Worm (Caenorhabditis elegans) whole organism, mixed stage, embryonic: ENCODE measurements around the gene Y43F8A.2.

Source experiments
- ceh-43 ChIP-seq: fragments of 200-800 bp; sonication (Bioruptor generic); optimal IDR thresholded peaks from 2 replicates; lab custom pipeline; 2018; ENCODE audit warnings: mild to moderate bottlenecking, missing genetic modification characterization, moderate library complexity, missing compliant biosample characterization
- ces-1 ChIP-seq: fragments of 150-350 bp; optimal IDR thresholded peaks from 2 replicates; lab custom pipeline; 2014; ENCODE audit warnings: missing biosample characterization, missing genetic modification reagents, missing genetic modification characterization
- flh-1 ChIP-seq: fragments of 200-800 bp; sonication (Bioruptor generic); optimal IDR thresholded peaks from 2 replicates; lab custom pipeline; 2018; ENCODE audit warnings: mild to moderate bottlenecking, missing genetic modification characterization, moderate library complexity, missing compliant biosample characterization
- mab-5 ChIP-seq: fragments of 150-350 bp; optimal IDR thresholded peaks from 2 replicates; lab custom pipeline; 2014; ENCODE audit warnings: missing biosample characterization, missing genetic modification characterization
- nhr-12 ChIP-seq: fragments of 150-350 bp; optimal IDR thresholded peaks from 2 replicates; lab custom pipeline; 2014; ENCODE audit warnings: missing biosample characterization, missing genetic modification characterization
- nhr-2 ChIP-seq: fragments of 150-350 bp; optimal IDR thresholded peaks from 2 replicates; lab custom pipeline; 2014; ENCODE audit warnings: missing biosample characterization, missing genetic modification characterization
- nhr-28 ChIP-seq: fragments of 150-350 bp; optimal IDR thresholded peaks from 2 replicates; lab custom pipeline; 2014; ENCODE audit warnings: missing biosample characterization, missing genetic modification characterization
- nhr-76 ChIP-seq: sonication (generic microtip); optimal IDR thresholded peaks from 2 replicates; lab custom pipeline; 2017; ENCODE audit warnings: missing biosample characterization, missing genetic modification characterization
- pha-4 ChIP-seq: fragments of 150-350 bp; optimal IDR thresholded peaks from 2 replicates; lab custom pipeline; 2018; ENCODE audit warnings: missing biosample characterization, missing genetic modification reagents, missing genetic modification characterization
- sptf-1 ChIP-seq: sonication (generic microtip); optimal IDR thresholded peaks from 2 replicates; lab custom pipeline; 2017; ENCODE audit warnings: mild to moderate bottlenecking, missing genetic modification characterization, moderate library complexity, missing compliant biosample characterization
- unc-120 ChIP-seq: sonication (generic microtip); optimal IDR thresholded peaks from 2 replicates; lab custom pipeline; 2017; ENCODE audit warnings: missing genetic modification characterization, missing compliant biosample characterization; ENCODE audit not compliant: poor library complexity, severe bottlenecking
- ztf-11 ChIP-seq: fragments of 150-350 bp; optimal IDR thresholded peaks from 2 replicates; lab custom pipeline; 2014; ENCODE audit warnings: missing biosample characterization, missing genetic modification characterization

DNA sequence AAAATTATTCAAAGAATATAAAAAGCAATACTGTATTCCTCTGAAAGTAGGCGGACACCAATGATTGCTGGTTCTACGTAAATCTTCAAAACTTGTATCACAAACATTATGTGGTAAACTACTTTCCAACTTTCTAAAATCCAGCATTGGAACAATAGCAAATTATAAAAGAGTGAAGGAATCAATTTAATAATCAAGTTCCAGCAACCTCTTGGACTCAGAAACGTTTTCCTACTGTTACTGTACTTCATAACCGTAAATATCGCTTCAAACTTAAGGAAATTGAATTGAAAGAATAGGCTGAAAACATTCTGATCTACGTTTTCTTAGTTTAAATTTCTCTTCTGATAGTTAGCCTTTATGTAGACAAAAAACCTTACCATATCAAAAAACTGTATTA is 32.3 kb downstream of the Y43F8A.2 start:
- TF ChIP-seq ces-1 (GFP tag; lab: Kevin White, UChicago) (no peak), sptf-1 (tag; lab: Kevin White, UChicago) (no peak), flh-1 (GFP tag; lab: Kevin White, UChicago) (no peak), nhr-76 (tag; lab: Kevin White, UChicago) (no peak), ztf-11 (tag; lab: Kevin White, UChicago) (no peak), ceh-43 (GFP tag; lab: Kevin White, UChicago) (no peak), nhr-12 (tag; lab: Kevin White, UChicago) (no peak), nhr-28 (tag; lab: Kevin White, UChicago) (no peak), pha-4 (no peak), nhr-2 (no peak), unc-120 (tag; lab: Kevin White, UChicago) (no peak), mab-5 (tag; lab: Kevin White, UChicago) (no peak)
